Fruit fly (Drosophila melanogaster) whole organism, embryonic: ENCODE results near the gene CG4133.
A peak's percentile ranks its signal among the peaks of the same experiment; 100 is the strongest.

Source experiments
- Asciz ChIP-seq: fragments of 200-800 bp; sonication (Bioruptor generic); optimal IDR thresholded peaks from 2 replicates; lab custom pipeline; 2017; ENCODE audit warnings: missing biosample characterization, mild to moderate bottlenecking, missing genetic modification characterization, missing genetic modification reagents
- Awh ChIP-seq: fragments of 200-800 bp; sonication (Bioruptor generic); IDR thresholded peaks from 2 replicates; pipeline ENCODE4, ENCODE4 v1.3.6; 2022; ENCODE audit warnings: missing biosample characterization, missing genetic modification characterization
- BEAF-32 ChIP-seq: fragments of 200-800 bp; sonication (Bioruptor generic); optimal IDR thresholded peaks from 3 replicates; lab custom pipeline; 2017; ENCODE audit warnings: missing biosample characterization, missing genetic modification characterization, mild to moderate bottlenecking, moderate library complexity, missing genetic modification reagents
- CG10267 ChIP-seq: fragments of 200-800 bp; sonication (Bioruptor generic); optimal IDR thresholded peaks from 2 replicates; lab custom pipeline; 2018; ENCODE audit warnings: missing biosample characterization, mild to moderate bottlenecking, missing genetic modification characterization, moderate library complexity
- CG10462 ChIP-seq: fragments of 200-800 bp; sonication (Bioruptor generic); optimal IDR thresholded peaks from 2 replicates; lab custom pipeline; 2016; ENCODE audit warnings: missing biosample characterization, missing genetic modification characterization
- CG10543 ChIP-seq: fragments of 200-800 bp; sonication (Bioruptor generic); optimal IDR thresholded peaks from 3 replicates; lab custom pipeline; 2017; ENCODE audit warnings: missing biosample characterization, mild to moderate bottlenecking, missing genetic modification characterization, moderate library complexity
- CG11247 ChIP-seq: fragments of 200-800 bp; sonication (Bioruptor generic); IDR thresholded peaks from 2 replicates; pipeline ENCODE4 v1.3.6; 2022; ENCODE audit warnings: missing biosample characterization, missing genetic modification characterization
- CG13123 ChIP-seq: fragments of 200-800 bp; sonication (Bioruptor generic); optimal IDR thresholded peaks from 2 replicates; lab custom pipeline; 2016; ENCODE audit warnings: missing biosample characterization, missing genetic modification characterization
- CG13296 ChIP-seq: fragments of 200-800 bp; sonication (Bioruptor generic); optimal IDR thresholded peaks from 3 replicates; lab custom pipeline; 2018; ENCODE audit warnings: missing biosample characterization, mild to moderate bottlenecking, missing genetic modification characterization
- CG17612 ChIP-seq: fragments of 200-800 bp; sonication (Bioruptor generic); IDR thresholded peaks from 2 replicates; pipeline ENCODE4 v1.3.6; 2022; ENCODE audit warnings: missing biosample characterization, missing genetic modification characterization
- CG2712 ChIP-seq: fragments of 200-800 bp; optimal IDR thresholded peaks from 3 replicates; lab custom pipeline; 2019; ENCODE audit warnings: missing biosample characterization, mild to moderate bottlenecking, missing genetic modification characterization, moderate library complexity
- CG2889 ChIP-seq: fragments of 200-800 bp; sonication (Bioruptor generic); IDR thresholded peaks from 3 replicates; pipeline ENCODE4 v1.3.6; 2022; ENCODE audit warnings: missing biosample characterization, missing genetic modification characterization
- CG3281 ChIP-seq: fragments of 200-800 bp; sonication (Bioruptor generic); optimal IDR thresholded peaks from 3 replicates; lab custom pipeline; 2017; ENCODE audit warnings: missing biosample characterization, mild to moderate bottlenecking, missing genetic modification characterization
- CG4360 ChIP-seq: fragments of 200-800 bp; sonication (Bioruptor generic); IDR thresholded peaks from 2 replicates; pipeline ENCODE4 v1.3.6; 2022; ENCODE audit warnings: missing biosample characterization, missing genetic modification characterization
- CG43689 ChIP-seq: fragments of 200-800 bp; sonication (Bioruptor generic); IDR thresholded peaks from 2 replicates; pipeline ENCODE4 v1.3.6; 2022; ENCODE audit warnings: missing biosample characterization, missing genetic modification characterization
- CG5180 ChIP-seq: fragments of 200-800 bp; sonication (Bioruptor generic); optimal IDR thresholded peaks from 3 replicates; lab custom pipeline; 2017; ENCODE audit warnings: missing biosample characterization, missing genetic modification characterization, mild to moderate bottlenecking, moderate library complexity, missing genetic modification reagents
- CG7786 ChIP-seq: fragments of 200-800 bp; sonication (Bioruptor generic); optimal IDR thresholded peaks from 2 replicates; lab custom pipeline; 2016; ENCODE audit warnings: missing biosample characterization, missing genetic modification characterization
- CG8089 ChIP-seq: fragments of 200-800 bp; sonication (Bioruptor generic); optimal IDR thresholded peaks from 3 replicates; lab custom pipeline; 2016; ENCODE audit warnings: missing biosample characterization, missing genetic modification characterization
- CG8924 ChIP-seq: fragments of 200-800 bp; optimal IDR thresholded peaks from 3 replicates; lab custom pipeline; 2019; ENCODE audit warnings: missing biosample characterization, mild to moderate bottlenecking, missing genetic modification characterization, moderate library complexity
- CG9876 ChIP-seq: fragments of 200-800 bp; sonication (Bioruptor generic); optimal IDR thresholded peaks from 2 replicates; lab custom pipeline; 2016; ENCODE audit warnings: missing biosample characterization, missing genetic modification characterization
- Hey ChIP-seq: fragments of 200-800 bp; sonication (Bioruptor generic); optimal IDR thresholded peaks from 3 replicates; lab custom pipeline; 2018; ENCODE audit warnings: missing biosample characterization, mild to moderate bottlenecking, missing genetic modification characterization
- Hmr ChIP-seq: fragments of 200-800 bp; sonication (Bioruptor generic); optimal IDR thresholded peaks from 3 replicates; lab custom pipeline; 2017; ENCODE audit warnings: mild to moderate bottlenecking, missing biosample characterization, missing genetic modification reagents, missing genetic modification characterization
- Hr78 ChIP-seq, 2 experiments: fragments of 200-800 bp in 1 of 2; fragments of >200 bp in 1 of 2; sonication (Bioruptor generic) in 1 of 2; optimal IDR thresholded peaks; 2 replicates each; lab custom pipeline; 2017 to 2019; ENCODE audit warnings: missing biosample characterization in 2 of 2, missing genetic modification characterization in 2 of 2, mild to moderate bottlenecking in 1 of 2, moderate library complexity in 1 of 2
- Max ChIP-seq: fragments of 200-800 bp; sonication (Bioruptor generic); optimal IDR thresholded peaks from 2 replicates; lab custom pipeline; 2016; ENCODE audit warnings: missing biosample characterization, mild to moderate bottlenecking, missing genetic modification characterization
- Meics ChIP-seq: fragments of 200-800 bp; sonication (Bioruptor generic); optimal IDR thresholded peaks from 2 replicates; lab custom pipeline; 2017; ENCODE audit warnings: missing biosample characterization, mild to moderate bottlenecking, missing genetic modification characterization
- Nf-YA ChIP-seq: fragments of 200-800 bp; sonication (Bioruptor generic); IDR thresholded peaks from 2 replicates; pipeline ENCODE4 v1.3.6; 2022; ENCODE audit warnings: missing biosample characterization, missing genetic modification characterization
- Pdp1 ChIP-seq, 2 experiments: fragments of 200-800 bp; sonication (Bioruptor generic); optimal IDR thresholded peaks; 3 replicates each; lab custom pipeline; 2016; ENCODE audit warnings: missing biosample characterization in 2 of 2, missing genetic modification characterization in 2 of 2, mild to moderate bottlenecking in 1 of 2, moderate library complexity in 1 of 2
- Ssrp ChIP-seq: fragments of 200-800 bp; sonication (Bioruptor generic); optimal IDR thresholded peaks from 2 replicates; lab custom pipeline; 2018; ENCODE audit warnings: missing biosample characterization, mild to moderate bottlenecking, missing genetic modification characterization, moderate library complexity
- ato ChIP-seq: fragments of 200-800 bp; sonication (Bioruptor generic); IDR thresholded peaks from 2 replicates; pipeline ENCODE4 v1.3.6; 2022; ENCODE audit warnings: missing biosample characterization, missing genetic modification characterization; ENCODE audit not compliant: partially characterized antibody
- chm ChIP-seq: fragments of 200-800 bp; sonication (Bioruptor generic); IDR thresholded peaks from 2 replicates; pipeline ENCODE4 v1.3.6; 2022; ENCODE audit warnings: missing biosample characterization, missing genetic modification characterization
- da ChIP-seq: fragments of 200-800 bp; sonication (Bioruptor generic); optimal IDR thresholded peaks from 2 replicates; lab custom pipeline; 2016; ENCODE audit warnings: missing biosample characterization, missing genetic modification characterization
- dimm ChIP-seq: fragments of 200-800 bp; sonication (Bioruptor generic); IDR thresholded peaks from 2 replicates; pipeline ENCODE4 v1.3.6; 2022; ENCODE audit warnings: missing biosample characterization, missing genetic modification characterization
- en ChIP-seq: fragments of 200-800 bp; sonication (Bioruptor generic); optimal IDR thresholded peaks from 2 replicates; lab custom pipeline; 2016; ENCODE audit warnings: missing biosample characterization, missing genetic modification characterization
- fd102C ChIP-seq: fragments of 200-800 bp; sonication (Bioruptor generic); optimal IDR thresholded peaks from 2 replicates; lab custom pipeline; 2018; ENCODE audit warnings: missing biosample characterization, mild to moderate bottlenecking, missing genetic modification characterization, moderate library complexity
- gce ChIP-seq: fragments of 200-800 bp; sonication (Bioruptor generic); IDR thresholded peaks from 3 replicates; pipeline ENCODE4 v1.3.6; 2022; ENCODE audit warnings: missing biosample characterization, missing genetic modification characterization
- gro ChIP-seq: fragments of 200-800 bp; sonication (Bioruptor generic); optimal IDR thresholded peaks from 2 replicates; lab custom pipeline; 2016; ENCODE audit warnings: missing biosample characterization, missing genetic modification characterization
- lilli ChIP-seq: fragments of 200-800 bp; sonication (Bioruptor generic); optimal IDR thresholded peaks from 3 replicates; lab custom pipeline; 2016; ENCODE audit warnings: missing biosample characterization, missing genetic modification characterization
- lmd ChIP-seq: fragments of 200-800 bp; sonication (Bioruptor generic); IDR thresholded peaks from 2 replicates; pipeline ENCODE4 v1.3.6; 2022; ENCODE audit warnings: missing biosample characterization, missing genetic modification characterization
- oc ChIP-seq: fragments of 200-800 bp; sonication (Bioruptor generic); optimal IDR thresholded peaks from 2 replicates; lab custom pipeline; 2018; ENCODE audit warnings: missing biosample characterization, mild to moderate bottlenecking, missing genetic modification characterization, moderate library complexity
- pros ChIP-seq: fragments of 200-800 bp; sonication (Bioruptor generic); optimal IDR thresholded peaks from 3 replicates; lab custom pipeline; 2019; ENCODE audit warnings: missing biosample characterization, mild to moderate bottlenecking, missing genetic modification characterization, moderate library complexity
- psq ChIP-seq: fragments of 200-800 bp; sonication (Bioruptor generic); optimal IDR thresholded peaks from 2 replicates; lab custom pipeline; 2017; ENCODE audit warnings: missing biosample characterization, missing genetic modification characterization
- ro ChIP-seq: fragments of 200-800 bp; sonication (Bioruptor generic); IDR thresholded peaks from 2 replicates; pipeline ENCODE4 v1.3.6; 2022; ENCODE audit warnings: missing biosample characterization, missing genetic modification characterization
- sd ChIP-seq: fragments of 200-800 bp; sonication (Bioruptor generic); optimal IDR thresholded peaks from 3 replicates; lab custom pipeline; 2018; ENCODE audit warnings: missing biosample characterization, mild to moderate bottlenecking, missing genetic modification characterization, moderate library complexity
- stwl ChIP-seq: fragments of 200-800 bp; sonication (Bioruptor generic); optimal IDR thresholded peaks from 3 replicates; lab custom pipeline; 2018; ENCODE audit warnings: missing biosample characterization, mild to moderate bottlenecking, missing genetic modification characterization, moderate library complexity
- trem ChIP-seq: fragments of 200-800 bp; optimal IDR thresholded peaks from 3 replicates; lab custom pipeline; 2019; ENCODE audit warnings: missing biosample characterization, mild to moderate bottlenecking, missing genetic modification characterization, moderate library complexity
- tx ChIP-seq: fragments of 200-800 bp; sonication (Bioruptor generic); optimal IDR thresholded peaks from 2 replicates; lab custom pipeline; 2016; ENCODE audit warnings: missing biosample characterization, missing genetic modification characterization
- yki ChIP-seq: fragments of >200 bp; optimal IDR thresholded peaks from 3 replicates; lab custom pipeline; 2018
- z ChIP-seq: fragments of 200-800 bp; sonication (Bioruptor generic); IDR thresholded peaks from 3 replicates; pipeline ENCODE4 v1.3.6; 2022; ENCODE audit warnings: missing biosample characterization, missing genetic modification characterization
- zen ChIP-seq: fragments of 200-800 bp; sonication (Bioruptor generic); optimal IDR thresholded peaks from 3 replicates; lab custom pipeline; 2018; ENCODE audit warnings: missing biosample characterization, mild to moderate bottlenecking, missing genetic modification characterization, moderate library complexity

CG4133 gene

DNA sequence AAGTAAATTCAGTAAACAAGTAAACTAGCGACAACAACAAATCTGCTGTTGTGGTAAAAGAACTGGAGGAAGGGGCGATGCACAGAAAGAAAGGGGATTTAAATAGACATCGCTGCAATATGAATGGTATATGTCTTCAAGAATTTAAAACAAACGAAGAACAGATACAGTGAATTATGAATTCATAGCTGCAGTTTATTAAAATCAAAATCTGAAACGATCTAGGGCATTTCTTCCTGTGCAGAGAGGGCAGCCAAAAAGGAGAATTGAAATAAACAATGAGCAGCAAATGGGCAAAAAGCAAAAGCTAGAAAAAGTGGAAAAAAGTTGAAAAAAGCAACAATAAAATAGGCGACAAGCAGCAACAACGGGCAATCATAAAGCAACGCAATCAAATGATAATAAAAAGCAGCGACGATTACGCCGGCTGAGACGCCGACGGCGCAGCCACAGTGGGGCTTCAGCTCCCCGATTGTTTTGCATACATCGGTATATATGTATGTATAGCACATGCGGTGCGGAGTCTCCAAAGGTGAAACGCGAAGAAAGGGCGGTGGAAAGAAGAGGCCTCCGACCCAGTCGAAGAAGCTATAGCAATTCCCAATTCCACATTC lies 13.5 kb downstream of the CG4133 start (continued):
- 0 out of 2 replicates have a peak, but pooled peaks have one; percentile 23 for TF ChIP-seq CG4360 (GFP tag; lab: Robert Waterston, UW)
- TF ChIP-seq Hey (tag; lab: Kevin White, UChicago), result no peak
- peak; percentile 45; the same call in 1 of the 3 replicates for TF ChIP-seq CG2889
- TF ChIP-seq z, result 0 out of 3 replicates have a peak, but pooled peaks have one; percentile 50
- TF ChIP-seq CG8924 (tag; lab: Kevin White, UChicago), result peak; percentile 80
- TF ChIP-seq CG13123, result peak; percentile 55
- no peak for TF ChIP-seq da (GFP tag; lab: Kevin White, UChicago)
- TF ChIP-seq trem (tag; lab: Kevin White, UChicago), result peak; percentile 51
- peak; percentile 72 for TF ChIP-seq Meics
- peak; percentile 82 for TF ChIP-seq gro (GFP tag; lab: Kevin White, UChicago)
- peak; percentile 88 for TF ChIP-seq Asciz
- TF ChIP-seq Nf-YA (GFP tag; lab: Robert Waterston, UW), result peak; percentile 51; the same call in 1 of the 2 replicates
- TF ChIP-seq pros, result peak; percentile 89
- TF ChIP-seq Awh (GFP tag; lab: Robert Waterston, UW), result peak; percentile 76
- no peak for TF ChIP-seq ato (GFP tag; lab: Robert Waterston, UW)
- peak; percentile 23 for TF ChIP-seq tx
- peak; percentile 50 for TF ChIP-seq CG5180
- TF ChIP-seq en (GFP tag; lab: Kevin White, UChicago), result peak; percentile 32
- peak; percentile 57 for TF ChIP-seq CG10267 (tag; lab: Kevin White, UChicago)
- TF ChIP-seq Pdp1 (GFP tag; optimal IDR thresholded peaks at IDR 0.05; lab: Kevin White, UChicago), result peak; percentile 67 to 69
- peak; percentile 54 for TF ChIP-seq psq (GFP tag; lab: Kevin White, UChicago)
- TF ChIP-seq CG3281 (GFP tag; lab: Kevin White, UChicago), result peak; percentile 71
- TF ChIP-seq dimm (GFP tag; lab: Robert Waterston, UW), result peak; percentile 33; the same call in 1 of the 2 replicates
- TF ChIP-seq gce (GFP tag; lab: Robert Waterston, UW), result no peak
- TF ChIP-seq CG17612 (GFP tag; lab: Robert Waterston, UW), result peak; percentile 63
- peak; percentile 30 for TF ChIP-seq sd (tag; lab: Kevin White, UChicago)
- peak; percentile 13 for TF ChIP-seq CG13296 (GFP tag; lab: Kevin White, UChicago)
- TF ChIP-seq CG10462 (GFP tag; lab: Kevin White, UChicago), result peak; percentile 42
- TF ChIP-seq CG11247, result no peak
- TF ChIP-seq CG7786 (GFP tag; lab: Kevin White, UChicago), result peak; percentile 81
- TF ChIP-seq chm, result peak; percentile 60; the same call in 1 of the 2 replicates
- peak; percentile 62 for TF ChIP-seq CG8089 (GFP tag; lab: Kevin White, UChicago)
- peak; percentile 81 for TF ChIP-seq CG2712
- TF ChIP-seq Ssrp, result peak; percentile 76
- TF ChIP-seq BEAF-32, result no peak
- no peak for TF ChIP-seq yki
- TF ChIP-seq stwl, result no peak
- peak; percentile 2 for TF ChIP-seq zen (tag; lab: Kevin White, UChicago)
- TF ChIP-seq ro, result peak; percentile 33; the same call in 1 of the 2 replicates
- TF ChIP-seq fd102C, result no peak
- TF ChIP-seq CG10543, result peak; percentile 30
- TF ChIP-seq Hr78 (GFP tag; optimal IDR thresholded peaks at IDR 0.05; lab: Kevin White, UChicago), result peak in 1 of 2 experiments; percentile 64
- TF ChIP-seq CG43689 (GFP tag; lab: Robert Waterston, UW), result peak; percentile 75
- TF ChIP-seq Hmr, result peak; percentile 77
- TF ChIP-seq lmd, result peak; percentile 77
- TF ChIP-seq CG9876 (GFP tag; lab: Kevin White, UChicago), result peak; percentile 55
- peak; percentile 81 for TF ChIP-seq oc
- peak; percentile 82 for TF ChIP-seq lilli (GFP tag; lab: Kevin White, UChicago)
- peak; percentile 50 for TF ChIP-seq Max (GFP tag; lab: Kevin White, UChicago)
